Worm (Caenorhabditis elegans): ENCODE data around the gene C42D4.19.

Gene C42D4.19

ce11 chrIV:7171222-7171621 lies 4.2 kb upstream of the C42D4.19 start, which contains the start of gene str-220:
TSS of gene str-220 (minus strand) at chrIV:7171322.
- TF ChIP-seq elt-1 (tag; optimal IDR thresholded peaks at IDR 0.05) (no peak), skn-1 (tag; optimal IDR thresholded peaks at IDR 0.05) (no peak), C34F6.9 (tag; optimal IDR thresholded peaks at IDR 0.05) (no peak), lin-13 (GFP tag; optimal IDR thresholded peaks at IDR 0.05) (no peak), ama-1 (optimal IDR thresholded peaks at IDR 0.05) (no peak), Y55F3AM.14 (GFP tag; optimal IDR thresholded peaks at IDR 0.05) (no peak), nhr-11 (tag; optimal IDR thresholded peaks at IDR 0.05) (no peak), ceh-82 (tag; optimal IDR thresholded peaks at IDR 0.05) (no peak), alr-1 (tag; optimal IDR thresholded peaks at IDR 0.05) (no peak), lsy-2 (tag; optimal IDR thresholded peaks at IDR 0.05) (no peak), ceh-16 (tag; optimal IDR thresholded peaks at IDR 0.05) (no peak), nhr-237 (tag; optimal IDR thresholded peaks at IDR 0.05) (no peak), F13H6.1 (tag; optimal IDR thresholded peaks at IDR 0.05) (no peak), ztf-1 (GFP tag; conservative IDR thresholded peaks at IDR 0.05) (no peak), ztf-4 (tag; optimal IDR thresholded peaks at IDR 0.05) (no peak), zag-1 (tag; optimal IDR thresholded peaks at IDR 0.05) (no peak), nhr-25 (tag; optimal IDR thresholded peaks at IDR 0.05) (no peak), sma-9 (GFP tag; optimal IDR thresholded peaks at IDR 0.05) (no peak), sma-9 (tag; optimal IDR thresholded peaks at IDR 0.05) (no peak)

- no peak for TF ChIP-seq ztf-11 (tag; optimal IDR thresholded peaks at IDR 0.05)
- no peak for TF ChIP-seq lin-11 (tag; optimal IDR thresholded peaks at IDR 0.05)
- no peak for TF ChIP-seq F13H6.1 (tag; optimal IDR thresholded peaks at IDR 0.05)
- TF ChIP-seq ama-1 (optimal IDR thresholded peaks at IDR 0.05), result no peak
- no peak for TF ChIP-seq nhr-25 (tag; optimal IDR thresholded peaks at IDR 0.05)
- TF ChIP-seq unc-55 (GFP tag; optimal IDR thresholded peaks at IDR 0.05), result no peak
- TF ChIP-seq nhr-237 (tag; optimal IDR thresholded peaks at IDR 0.05), result no peak
- TF ChIP-seq snpc-4 (tag; optimal IDR thresholded peaks at IDR 0.05), result no peak
- no peak for TF ChIP-seq dmd-4 (tag; optimal IDR thresholded peaks at IDR 0.05)
- no peak for TF ChIP-seq peb-1 (tag; optimal IDR thresholded peaks at IDR 0.05)
- TF ChIP-seq zag-1 (tag; optimal IDR thresholded peaks at IDR 0.05), result no peak
- TF ChIP-seq lsy-2 (tag; optimal IDR thresholded peaks at IDR 0.05), result no peak
- TF ChIP-seq sma-3 (GFP tag; optimal IDR thresholded peaks at IDR 0.05), result no peak
- no peak for TF ChIP-seq sem-4 (tag; optimal IDR thresholded peaks at IDR 0.05)
Measured at ce11 chrIV:7173489-7173888, 2.0 kb upstream of the C42D4.19 start, which contains the start of gene str-1. TSS of gene str-1 (plus strand) at chrIV:7173789.

- TF ChIP-seq snpc-4 (tag; optimal IDR thresholded peaks at IDR 0.05) (no peak), sma-3 (GFP tag; optimal IDR thresholded peaks at IDR 0.05) (no peak), unc-62 (GFP tag; optimal IDR thresholded peaks at IDR 0.05) (no peak), skn-1 (tag; optimal IDR thresholded peaks at IDR 0.05) (no peak), R02D3.7 (tag; optimal IDR thresholded peaks at IDR 0.05) (no peak), F13H6.1 (tag; optimal IDR thresholded peaks at IDR 0.05) (no peak), aly-2 (tag; optimal IDR thresholded peaks at IDR 0.05) (no peak), egl-27 (tag; optimal IDR thresholded peaks at IDR 0.05) (no peak), zag-1 (tag; optimal IDR thresholded peaks at IDR 0.05) (no peak), ztf-1 (GFP tag; conservative IDR thresholded peaks at IDR 0.05) (no peak), elt-1 (tag; optimal IDR thresholded peaks at IDR 0.05) (no peak), ZK546.5 (tag; optimal IDR thresholded peaks at IDR 0.05) (no peak), unc-55 (GFP tag; optimal IDR thresholded peaks at IDR 0.05) (no peak), nhr-21 (tag; optimal IDR thresholded peaks at IDR 0.05) (no peak), nhr-6 (tag; optimal IDR thresholded peaks at IDR 0.05) (no peak), blmp-1 (tag; optimal IDR thresholded peaks at IDR 0.05; ENCODE audit: insufficient read depth) (no peak), mab-5 (tag; optimal IDR thresholded peaks at IDR 0.05) (no peak), lin-39 (tag; optimal IDR thresholded peaks at IDR 0.05) (no peak), nhr-237 (tag; optimal IDR thresholded peaks at IDR 0.05) (no peak), sem-4 (tag; optimal IDR thresholded peaks at IDR 0.05) (no peak)
Measured at ce11 chrIV:7176887-7177286, 1.4 kb downstream of the C42D4.19 start, which contains the start of gene str-44. TSS of gene str-44 (plus strand) at chrIV:7177187.

ce11 chrIV:7178942-7179341 lies 3.5 kb downstream of the C42D4.19 start, which contains the start of gene C42D4.3:
TSS of gene C42D4.3 (plus strand) at chrIV:7179239.
- TF ChIP-seq nhr-25 (tag; optimal IDR thresholded peaks at IDR 0.05), result peak; percentile 86
- TF ChIP-seq nhr-21 (tag; optimal IDR thresholded peaks at IDR 0.05), result no peak
- no peak for TF ChIP-seq ztf-11 (tag; optimal IDR thresholded peaks at IDR 0.05)
- TF ChIP-seq nhr-11 (tag; optimal IDR thresholded peaks at IDR 0.05), result no peak
- TF ChIP-seq fos-1 (tag; optimal IDR thresholded peaks at IDR 0.05), result peak; percentile 52
- no peak for TF ChIP-seq peb-1 (tag; optimal IDR thresholded peaks at IDR 0.05)
- no peak for TF ChIP-seq aly-2 (tag; optimal IDR thresholded peaks at IDR 0.05)
- TF ChIP-seq R02D3.7 (tag; optimal IDR thresholded peaks at IDR 0.05), result no peak
- no peak for TF ChIP-seq nhr-23 (tag; optimal IDR thresholded peaks at IDR 0.05)
- no peak for TF ChIP-seq nhr-237 (tag; optimal IDR thresholded peaks at IDR 0.05)
- TF ChIP-seq ZK546.5 (tag; optimal IDR thresholded peaks at IDR 0.05), result no peak
- TF ChIP-seq snpc-4 (tag; optimal IDR thresholded peaks at IDR 0.05), result no peak
- TF ChIP-seq egl-27 (tag; optimal IDR thresholded peaks at IDR 0.05), result no peak
